Worm (Caenorhabditis elegans) whole organism, late embryonic: Measurements from ENCODE around the gene vit-2.

Experiments
- C08G9.2 ChIP-seq: sonication (generic microtip); optimal IDR thresholded peaks from 2 replicates; lab custom pipeline; 2016; ENCODE audit warnings: mild to moderate bottlenecking, missing genetic modification characterization, moderate library complexity, missing compliant biosample characterization
- C38D4.7 ChIP-seq: fragments of 200-800 bp; sonication (Bioruptor generic); optimal IDR thresholded peaks from 2 replicates; lab custom pipeline; 2018; ENCODE audit warnings: mild to moderate bottlenecking, missing genetic modification characterization, moderate library complexity, missing compliant biosample characterization
- K09A11.1 ChIP-seq: sonication (generic microtip); optimal IDR thresholded peaks from 2 replicates; lab custom pipeline; 2017; ENCODE audit warnings: antibody characterized with exemption, mild to moderate bottlenecking, missing genetic modification characterization, missing compliant biosample characterization; ENCODE audit not compliant: insufficient read depth
- T23F11.4 ChIP-seq: fragments of 200-800 bp; sonication (Bioruptor generic); optimal IDR thresholded peaks from 2 replicates; lab custom pipeline; 2018; ENCODE audit warnings: mild to moderate bottlenecking, missing genetic modification characterization, missing compliant biosample characterization
- ahr-1 ChIP-seq: sonication (generic microtip); optimal IDR thresholded peaks from 2 replicates; lab custom pipeline; 2016; ENCODE audit warnings: missing genetic modification characterization, missing compliant biosample characterization
- ama-1 ChIP-seq: fragments of 150-350 bp; optimal IDR thresholded peaks from 2 replicates; lab custom pipeline; 2014
- ceh-18 ChIP-seq: sonication (generic microtip); optimal IDR thresholded peaks from 2 replicates; lab custom pipeline; 2016; ENCODE audit warnings: missing genetic modification characterization, missing compliant biosample characterization
- ceh-19 ChIP-seq: fragments of 200-800 bp; sonication (Bioruptor generic); optimal IDR thresholded peaks from 2 replicates; lab custom pipeline; 2018; ENCODE audit warnings: mild to moderate bottlenecking, missing genetic modification characterization, missing compliant biosample characterization
- ceh-2 ChIP-seq: sonication (generic microtip); optimal IDR thresholded peaks from 2 replicates; lab custom pipeline; 2016; ENCODE audit warnings: missing genotype, missing genetic modification characterization, missing compliant biosample characterization
- ceh-24 ChIP-seq: sonication (generic microtip); optimal IDR thresholded peaks from 2 replicates; lab custom pipeline; 2016; ENCODE audit warnings: mild to moderate bottlenecking, missing genetic modification characterization, missing compliant biosample characterization
- ceh-30 ChIP-seq: fragments of 150-350 bp; optimal IDR thresholded peaks from 2 replicates; lab custom pipeline; 2014; ENCODE audit warnings: missing biosample characterization, missing genetic modification characterization
- ceh-34 ChIP-seq: sonication (generic microtip); optimal IDR thresholded peaks from 2 replicates; lab custom pipeline; 2016; ENCODE audit warnings: mild to moderate bottlenecking, missing genetic modification characterization, missing compliant biosample characterization
- ceh-45 ChIP-seq: fragments of 200-800 bp; sonication (Bioruptor generic); IDR thresholded peaks from 2 replicates; pipeline ENCODE4 v1.3.6; 2022; ENCODE audit warnings: missing genetic modification reagents, missing genetic modification characterization, missing compliant biosample characterization
- ceh-48 ChIP-seq: sonication (generic microtip); optimal IDR thresholded peaks from 2 replicates; lab custom pipeline; 2016; ENCODE audit warnings: missing genetic modification characterization, inconsistent platforms, missing compliant biosample characterization
- ceh-6 ChIP-seq: fragments of 200-800 bp; sonication (Bioruptor generic); optimal IDR thresholded peaks from 2 replicates; lab custom pipeline; 2018; ENCODE audit warnings: mild to moderate bottlenecking, missing genetic modification characterization, missing compliant biosample characterization
- che-1 ChIP-seq: sonication (generic microtip); optimal IDR thresholded peaks from 2 replicates; lab custom pipeline; 2016; ENCODE audit warnings: mild to moderate bottlenecking, missing genetic modification characterization, missing compliant biosample characterization
- dmd-4 ChIP-seq: sonication (generic microtip); optimal IDR thresholded peaks from 2 replicates; lab custom pipeline; 2016; ENCODE audit warnings: borderline replicate concordance, missing genetic modification characterization, missing compliant biosample characterization
- dve-1 ChIP-seq: sonication (generic microtip); optimal IDR thresholded peaks from 2 replicates; lab custom pipeline; 2017; ENCODE audit warnings: antibody characterized with exemption, mild to moderate bottlenecking, missing genetic modification characterization, missing compliant biosample characterization
- ets-4 ChIP-seq: sonication (generic microtip); optimal IDR thresholded peaks from 2 replicates; lab custom pipeline; 2016; ENCODE audit warnings: missing genetic modification characterization, missing compliant biosample characterization
- eyg-1 ChIP-seq: sonication (generic microtip); optimal IDR thresholded peaks from 2 replicates; lab custom pipeline; 2016; ENCODE audit warnings: missing genotype, missing genetic modification characterization, missing compliant biosample characterization
- fkh-6 ChIP-seq: sonication (generic microtip); optimal IDR thresholded peaks from 2 replicates; lab custom pipeline; 2016; ENCODE audit warnings: missing genetic modification characterization, missing compliant biosample characterization
- gmeb-2 ChIP-seq: sonication (generic microtip); optimal IDR thresholded peaks from 2 replicates; lab custom pipeline; 2016; ENCODE audit warnings: missing genetic modification characterization, inconsistent platforms, missing compliant biosample characterization
- hlh-13 ChIP-seq: fragments of 200-800 bp; sonication (Bioruptor generic); optimal IDR thresholded peaks from 2 replicates; lab custom pipeline; 2018; ENCODE audit warnings: mild to moderate bottlenecking, missing genetic modification characterization, missing compliant biosample characterization
- hlh-30 ChIP-seq: sonication (generic microtip); optimal IDR thresholded peaks from 2 replicates; lab custom pipeline; 2017; ENCODE audit warnings: antibody characterized with exemption, missing genetic modification characterization, missing compliant biosample characterization; ENCODE audit not compliant: insufficient read depth
- hlh-6 ChIP-seq: sonication (generic microtip); optimal IDR thresholded peaks from 2 replicates; lab custom pipeline; 2016; ENCODE audit warnings: missing genotype, missing genetic modification characterization, missing compliant biosample characterization
- hlh-8 ChIP-seq: sonication (generic microtip); optimal IDR thresholded peaks from 2 replicates; lab custom pipeline; 2016; ENCODE audit warnings: missing genotype, missing genetic modification characterization, missing compliant biosample characterization
- lim-6 ChIP-seq: sonication (generic microtip); optimal IDR thresholded peaks from 2 replicates; lab custom pipeline; 2016; ENCODE audit warnings: missing genetic modification characterization, missing compliant biosample characterization
- nfya-1 ChIP-seq: sonication (generic microtip); optimal IDR thresholded peaks from 2 replicates; lab custom pipeline; 2017; ENCODE audit warnings: missing genetic modification characterization, mild to moderate bottlenecking, missing compliant biosample characterization, antibody characterized with exemption, moderate library complexity
- nhr-11 ChIP-seq: fragments of 150-350 bp; optimal IDR thresholded peaks from 2 replicates; lab custom pipeline; 2014; ENCODE audit warnings: missing biosample characterization, missing genetic modification characterization
- nhr-232 ChIP-seq: sonication (generic microtip); optimal IDR thresholded peaks from 2 replicates; lab custom pipeline; 2016; ENCODE audit warnings: missing genetic modification characterization, missing compliant biosample characterization
- pat-9 ChIP-seq: fragments of 200-800 bp; sonication (Bioruptor generic); optimal IDR thresholded peaks from 2 replicates; lab custom pipeline; 2018; ENCODE audit warnings: mild to moderate bottlenecking, missing genetic modification characterization, moderate library complexity, missing compliant biosample characterization
- pax-1 ChIP-seq: fragments of 150-350 bp; optimal IDR thresholded peaks from 2 replicates; lab custom pipeline; 2014; ENCODE audit warnings: missing biosample characterization, missing genetic modification characterization
- pha-2 ChIP-seq: sonication (generic microtip); optimal IDR thresholded peaks from 2 replicates; lab custom pipeline; 2017; ENCODE audit warnings: mild to moderate bottlenecking, missing genetic modification characterization, missing compliant biosample characterization
- pha-4 ChIP-seq: fragments of 150-350 bp; optimal IDR thresholded peaks from 2 replicates; lab custom pipeline; 2018; ENCODE audit warnings: missing biosample characterization, missing genetic modification reagents, missing genetic modification characterization
- pros-1 ChIP-seq: fragments of 150-350 bp; optimal IDR thresholded peaks from 2 replicates; lab custom pipeline; 2014; ENCODE audit warnings: missing biosample characterization, missing genetic modification reagents, missing genetic modification characterization
- ref-2 ChIP-seq: sonication (generic microtip); optimal IDR thresholded peaks from 2 replicates; lab custom pipeline; 2016; ENCODE audit warnings: missing genetic modification characterization, missing compliant biosample characterization
- sox-2 ChIP-seq: fragments of 200-800 bp; sonication (Bioruptor generic); IDR thresholded peaks from 2 replicates; pipeline ENCODE4 v1.3.6; 2022; ENCODE audit warnings: missing genetic modification reagents, missing genetic modification characterization, missing compliant biosample characterization
- unc-3 ChIP-seq, 2 experiments: fragments of 200-800 bp in 1 of 2; sonication (Bioruptor generic) in 1 of 2; sonication (generic microtip) in 1 of 2; conservative IDR thresholded peaks in 1 of 2; optimal IDR thresholded peaks in 1 of 2; 2 replicates each; pipeline versions ENCODE4 v1.3.6 to Lab custom; 2016 to 2022; ENCODE audit warnings: missing compliant biosample characterization in 2 of 2, missing genetic modification characterization in 2 of 2, missing genetic modification reagents in 1 of 2
- unc-42 ChIP-seq: sonication (generic microtip); optimal IDR thresholded peaks from 2 replicates; lab custom pipeline; 2016; ENCODE audit warnings: missing genotype, missing genetic modification characterization, missing compliant biosample characterization
- ztf-16 ChIP-seq: sonication (generic microtip); optimal IDR thresholded peaks from 2 replicates; lab custom pipeline; 2017; ENCODE audit warnings: missing genetic modification characterization, missing compliant biosample characterization

The vit-2 gene

ce11 chrX:5135548-5135947 lies 34.7 kb downstream of the vit-2 start:
- TF ChIP-seq ceh-18 (tag; lab: Kevin White, UChicago) (no peak), unc-42 (tag; lab: Kevin White, UChicago) (no peak), nhr-232 (no peak), unc-3 (GFP tag; conservative IDR thresholded peaks at IDR 0.05; lab: Robert Waterston, UW) (no peak), unc-3 (tag; optimal IDR thresholded peaks at IDR 0.05; lab: Kevin White, UChicago) (no peak), nfya-1 (tag; lab: Kevin White, UChicago) (no peak), ceh-24 (tag; lab: Kevin White, UChicago) (no peak), ceh-6 (no peak), ceh-19 (no peak), pha-4 (tag; lab: Kevin White, UChicago) (no peak), gmeb-2 (tag; lab: Kevin White, UChicago) (no peak), C08G9.2 (tag; lab: Kevin White, UChicago) (no peak), dve-1 (tag; lab: Kevin White, UChicago) (no peak), hlh-13 (GFP tag; lab: Kevin White, UChicago) (no peak), lim-6 (tag; lab: Kevin White, UChicago) (no peak)

ce11 chrX:5137716-5138470 lies 37.1 kb downstream of the vit-2 start:
- TF ChIP-seq sox-2 (GFP tag; lab: Robert Waterston, UW) = no peak

ce11 chrX:5140177-5140576 lies 39.3 kb downstream of the vit-2 start:
- TF ChIP-seq unc-42 (tag; lab: Kevin White, UChicago) = peak; percentile 5
- TF ChIP-seq pax-1 (tag; lab: Kevin White, UChicago) = no peak
- no peak for TF ChIP-seq ref-2 (tag; lab: Kevin White, UChicago)
- peak; percentile 42 for TF ChIP-seq che-1 (tag; lab: Kevin White, UChicago)
- no peak for TF ChIP-seq eyg-1 (tag; lab: Kevin White, UChicago)
- peak; percentile 64 for TF ChIP-seq ceh-19
- TF ChIP-seq pros-1 (tag; lab: Kevin White, UChicago) = no peak
- TF ChIP-seq unc-3 (GFP tag; conservative IDR thresholded peaks at IDR 0.05; lab: Robert Waterston, UW) = no peak
- no peak for TF ChIP-seq unc-3 (tag; optimal IDR thresholded peaks at IDR 0.05; lab: Kevin White, UChicago)
- TF ChIP-seq T23F11.4 = peak; percentile 35
- TF ChIP-seq fkh-6 = no peak
- no peak for TF ChIP-seq ceh-34 (tag; lab: Kevin White, UChicago)
- TF ChIP-seq dmd-4 (tag; lab: Kevin White, UChicago) = no peak
- TF ChIP-seq nhr-11 (tag; lab: Kevin White, UChicago) = no peak
- TF ChIP-seq pat-9 (tag; lab: Kevin White, UChicago) = peak; percentile 43
- TF ChIP-seq C38D4.7 (GFP tag; lab: Kevin White, UChicago) = no peak
- peak; percentile 48 for TF ChIP-seq ceh-48 (tag; lab: Kevin White, UChicago)
- TF ChIP-seq pha-2 = peak; percentile 71
- TF ChIP-seq hlh-8 (tag; lab: Kevin White, UChicago) = no peak
- peak; percentile 16 for TF ChIP-seq nfya-1 (tag; lab: Kevin White, UChicago)
- TF ChIP-seq ahr-1 (tag; lab: Kevin White, UChicago) = no peak
- no peak for TF ChIP-seq ama-1 (lab: Kevin White, UChicago)
- no peak for TF ChIP-seq nhr-232
- no peak for TF ChIP-seq ztf-16
- TF ChIP-seq, all 69 proteins: peak for 8

ce11 chrX:5142403-5142802 lies 41.6 kb downstream of the vit-2 start:
- TF ChIP-seq nhr-232 = no peak
- TF ChIP-seq hlh-6 = no peak
- no peak for TF ChIP-seq ets-4
- TF ChIP-seq K09A11.1 (tag; lab: Kevin White, UChicago) = no peak
- TF ChIP-seq ceh-45 = no peak
- no peak for TF ChIP-seq hlh-13 (GFP tag; lab: Kevin White, UChicago)
- no peak for TF ChIP-seq ceh-2 (tag; lab: Kevin White, UChicago)
- TF ChIP-seq unc-3 (GFP tag; conservative IDR thresholded peaks at IDR 0.05; lab: Robert Waterston, UW) = no peak
- no peak for TF ChIP-seq unc-3 (tag; optimal IDR thresholded peaks at IDR 0.05; lab: Kevin White, UChicago)
- no peak for TF ChIP-seq ceh-30 (tag; lab: Kevin White, UChicago)
- TF ChIP-seq T23F11.4 = no peak
- no peak for TF ChIP-seq ceh-48 (tag; lab: Kevin White, UChicago)
- no peak for TF ChIP-seq hlh-30
